Fruit fly (Drosophila melanogaster): ENCODE data around the gene twy.

Gene twy

dm6 chr3L:11785291-11785690 lies 7.8 kb downstream of the twy start (continued):
- TF ChIP-seq Sox100B (GFP tag; optimal IDR thresholded peaks at IDR 0.05) (no peak), bcd (GFP tag; optimal IDR thresholded peaks at IDR 0.05) (peak; percentile 48), CG9215 (GFP tag; IDR thresholded peaks at IDR 0.05) (peak; percentile 58), gsb (GFP tag; IDR thresholded peaks at IDR 0.05) (0 out of 2 replicates have a peak, but pooled peaks have one; percentile 16), NK7.1 (GFP tag; optimal IDR thresholded peaks at IDR 0.05) (no peak), CG4617 (GFP tag; optimal IDR thresholded peaks at IDR 0.05; ENCODE audit: borderline replicate concordance) (no peak), crp (GFP tag; optimal IDR thresholded peaks at IDR 0.05) (no peak), Camta (GFP tag; optimal IDR thresholded peaks at IDR 0.05) (peak; percentile 19), CG32767 (GFP tag; IDR thresholded peaks at IDR 0.05) (peak; percentile 47; the same call in 1 of the 2 replicates), CG18764 (GFP tag; optimal IDR thresholded peaks at IDR 0.05) (no peak), CG34224 (GFP tag; IDR thresholded peaks at IDR 0.05; ENCODE audit: partially characterized antibody) (no peak), E2f2 (GFP tag; IDR thresholded peaks at IDR 0.05) (peak; percentile 38; the same call in 1 of the 2 replicates), Fer2 (tag; optimal IDR thresholded peaks at IDR 0.05) (peak; percentile 7), CG6654 (GFP tag; optimal IDR thresholded peaks at IDR 0.05) (no peak), Lpt (GFP tag; optimal IDR thresholded peaks at IDR 0.05) (no peak), Dbx (GFP tag; IDR thresholded peaks at IDR 0.05) (peak; percentile 51; the same call in 1 of the 3 replicates), z (GFP tag; IDR thresholded peaks at IDR 0.05) (no peak), CG8290 (GFP tag; optimal IDR thresholded peaks at IDR 0.05) (no peak), CG8290 (tag; optimal IDR thresholded peaks at IDR 0.05) (no peak), cg (GFP tag; optimal IDR thresholded peaks at IDR 0.05) (no peak), CG3407 (GFP tag; optimal IDR thresholded peaks at IDR 0.05) (no peak), disco-r (GFP tag; optimal IDR thresholded peaks at IDR 0.05) (no peak), tgo (GFP tag; IDR thresholded peaks at IDR 0.05) (peak; percentile 67; the same call in 2 of the 3 replicates), Atf-2 (GFP tag; optimal IDR thresholded peaks at IDR 0.05) (no peak), CG14014 (GFP tag; IDR thresholded peaks at IDR 0.05) (0 out of 2 replicates have a peak, but pooled peaks have one; percentile 28), pita (GFP tag; optimal IDR thresholded peaks at IDR 0.05) (no peak), CG15514 (GFP tag; optimal IDR thresholded peaks at IDR 0.05) (no peak), Stat92E (GFP tag; optimal IDR thresholded peaks at IDR 0.05) (no peak), dan (GFP tag; IDR thresholded peaks at IDR 0.05) (no peak), CG10267 (tag; optimal IDR thresholded peaks at IDR 0.05) (no peak), Mrtf (GFP tag; IDR thresholded peaks at IDR 0.05) (no peak), CG13424 (tag; optimal IDR thresholded peaks at IDR 0.05) (peak; percentile 69), kni (GFP tag; optimal IDR thresholded peaks at IDR 0.05) (no peak), eve (GFP tag; optimal IDR thresholded peaks at IDR 0.05) (no peak), crc (GFP tag; optimal IDR thresholded peaks at IDR 0.05) (no peak), CG7357 (GFP tag; IDR thresholded peaks at IDR 0.05) (no peak), Dip3 (GFP tag; optimal IDR thresholded peaks at IDR 0.05) (peak; percentile 18), CG17385 (GFP tag; optimal IDR thresholded peaks at IDR 0.05) (no peak), CG8089 (GFP tag; optimal IDR thresholded peaks at IDR 0.05) (no peak), Awh (GFP tag; IDR thresholded peaks at IDR 0.05) (no peak), mam (GFP tag; optimal IDR thresholded peaks at IDR 0.05) (peak; percentile 47), CG6175 (GFP tag; IDR thresholded peaks at IDR 0.05) (no peak), CHES-1-like (GFP tag; optimal IDR thresholded peaks at IDR 0.05) (no peak), CG3281 (GFP tag; optimal IDR thresholded peaks at IDR 0.05) (peak; percentile 32), otp (GFP tag; IDR thresholded peaks at IDR 0.05) (no peak), CG10209 (GFP tag; optimal IDR thresholded peaks at IDR 0.05) (peak; percentile 29), CG8944 (GFP tag; optimal IDR thresholded peaks at IDR 0.05) (no peak), NC2β (GFP tag; optimal IDR thresholded peaks at IDR 0.05) (no peak), HHEX (GFP tag; optimal IDR thresholded peaks at IDR 0.05) (peak; percentile 28), bsh (GFP tag; optimal IDR thresholded peaks at IDR 0.05) (peak in 1 of 2 experiments; percentile 34), esg (GFP tag; conservative IDR thresholded peaks at IDR 0.05) (peak; percentile 54), trem (tag; optimal IDR thresholded peaks at IDR 0.05) (no peak)
